Fruit fly (Drosophila melanogaster) whole organism, embryonic: ENCODE results near the gene Mtpalpha.
A peak's percentile ranks its signal among the peaks of the same experiment; 100 is the strongest.

ENCODE experiments used
- Aef1 ChIP-seq: fragments of 200-800 bp; sonication (Bioruptor generic); IDR thresholded peaks from 3 replicates; pipeline ENCODE4 v1.3.6; 2022; ENCODE audit warnings: missing biosample characterization, missing genetic modification characterization
- B-H2 ChIP-seq: fragments of 200-800 bp; sonication (Bioruptor generic); optimal IDR thresholded peaks from 2 replicates; lab custom pipeline; 2018; ENCODE audit warnings: missing biosample characterization, mild to moderate bottlenecking, missing genetic modification characterization
- CG11247 ChIP-seq: fragments of 200-800 bp; sonication (Bioruptor generic); IDR thresholded peaks from 2 replicates; pipeline ENCODE4 v1.3.6; 2022; ENCODE audit warnings: missing biosample characterization, missing genetic modification characterization
- CG12104 ChIP-seq: fragments of 200-800 bp; sonication (Bioruptor generic); optimal IDR thresholded peaks from 3 replicates; lab custom pipeline; 2016; ENCODE audit warnings: missing biosample characterization, missing genetic modification characterization
- CG12236 ChIP-seq: fragments of 200-800 bp; sonication (Bioruptor generic); optimal IDR thresholded peaks from 2 replicates; lab custom pipeline; 2016; ENCODE audit warnings: missing biosample characterization, missing genetic modification characterization
- CG12769 ChIP-seq: fragments of 200-800 bp; sonication (Bioruptor generic); optimal IDR thresholded peaks from 2 replicates; lab custom pipeline; 2019; ENCODE audit warnings: missing biosample characterization, mild to moderate bottlenecking, missing genetic modification characterization, moderate library complexity
- CG14667 ChIP-seq: fragments of 200-800 bp; sonication (Bioruptor generic); IDR thresholded peaks from 2 replicates; pipeline ENCODE4 v1.3.6; 2022; ENCODE audit warnings: missing biosample characterization, missing genetic modification characterization
- CG1602 ChIP-seq: fragments of 200-800 bp; sonication (Bioruptor generic); optimal IDR thresholded peaks from 3 replicates; lab custom pipeline; 2016; ENCODE audit warnings: missing biosample characterization, missing genetic modification characterization
- CG1647 ChIP-seq: fragments of 200-800 bp; sonication (Bioruptor generic); optimal IDR thresholded peaks from 3 replicates; lab custom pipeline; 2016; ENCODE audit warnings: missing biosample characterization, missing genetic modification characterization
- CG17186 ChIP-seq: fragments of 200-800 bp; sonication (Bioruptor generic); optimal IDR thresholded peaks from 3 replicates; lab custom pipeline; 2017; ENCODE audit warnings: missing biosample characterization, missing genetic modification reagents, missing genetic modification characterization
- CG2202 ChIP-seq: fragments of 200-800 bp; sonication (Bioruptor generic); optimal IDR thresholded peaks from 2 replicates; lab custom pipeline; 2018; ENCODE audit warnings: missing biosample characterization, mild to moderate bottlenecking, missing genetic modification characterization
- CG31388 ChIP-seq: fragments of 200-800 bp; sonication (Bioruptor generic); optimal IDR thresholded peaks from 2 replicates; lab custom pipeline; 2016; ENCODE audit warnings: missing biosample characterization, missing genetic modification characterization
- CG32767 ChIP-seq: fragments of 200-800 bp; sonication (Bioruptor generic); IDR thresholded peaks from 2 replicates; pipeline ENCODE4 v1.3.6; 2022; ENCODE audit warnings: missing biosample characterization, missing genetic modification characterization
- CG34422 ChIP-seq: fragments of 200-800 bp; sonication (Bioruptor generic); IDR thresholded peaks from 3 replicates; pipeline ENCODE4 v1.3.6; 2022; ENCODE audit warnings: missing biosample characterization, missing genetic modification characterization
- CG3838 ChIP-seq: fragments of 200-800 bp; sonication (Bioruptor generic); optimal IDR thresholded peaks from 3 replicates; lab custom pipeline; 2016; ENCODE audit warnings: missing biosample characterization, missing genetic modification characterization
- CG3847 ChIP-seq: fragments of 200-800 bp; sonication (Bioruptor generic); IDR thresholded peaks from 2 replicates; pipeline ENCODE4 v1.3.6; 2022; ENCODE audit warnings: missing biosample characterization, missing genetic modification characterization
- CG3995 ChIP-seq: fragments of 200-800 bp; sonication (Bioruptor generic); optimal IDR thresholded peaks from 3 replicates; lab custom pipeline; 2016; ENCODE audit warnings: missing biosample characterization, missing genetic modification characterization
- CG4424 ChIP-seq: fragments of 200-800 bp; sonication (Bioruptor generic); optimal IDR thresholded peaks from 3 replicates; lab custom pipeline; 2016; ENCODE audit warnings: missing biosample characterization, missing genetic modification characterization
- CG5180 ChIP-seq: fragments of 200-800 bp; sonication (Bioruptor generic); optimal IDR thresholded peaks from 3 replicates; lab custom pipeline; 2017; ENCODE audit warnings: missing biosample characterization, missing genetic modification characterization, mild to moderate bottlenecking, moderate library complexity, missing genetic modification reagents
- CG6272 ChIP-seq: fragments of 200-800 bp; sonication (Bioruptor generic); IDR thresholded peaks from 2 replicates; pipeline ENCODE4 v1.3.6; 2022; ENCODE audit warnings: missing biosample characterization, missing genetic modification characterization
- CG7556 ChIP-seq: fragments of 200-800 bp; sonication (Bioruptor generic); optimal IDR thresholded peaks from 2 replicates; lab custom pipeline; 2017; ENCODE audit warnings: missing biosample characterization, mild to moderate bottlenecking, missing genetic modification characterization
- CG7786 ChIP-seq: fragments of 200-800 bp; sonication (Bioruptor generic); optimal IDR thresholded peaks from 2 replicates; lab custom pipeline; 2016; ENCODE audit warnings: missing biosample characterization, missing genetic modification characterization
- CG8765 ChIP-seq: fragments of 200-800 bp; sonication (Bioruptor generic); IDR thresholded peaks from 2 replicates; pipeline ENCODE4 v1.3.6; 2022; ENCODE audit warnings: missing biosample characterization, missing genetic modification characterization
- CG8944 ChIP-seq: fragments of 200-800 bp; sonication (Bioruptor generic); optimal IDR thresholded peaks from 3 replicates; lab custom pipeline; 2016; ENCODE audit warnings: missing biosample characterization, missing genetic modification characterization
- CG9609 ChIP-seq: fragments of 200-800 bp; sonication (Bioruptor generic); optimal IDR thresholded peaks from 3 replicates; lab custom pipeline; 2016; ENCODE audit warnings: missing biosample characterization, missing genetic modification characterization
- CG9876 ChIP-seq: fragments of 200-800 bp; sonication (Bioruptor generic); optimal IDR thresholded peaks from 2 replicates; lab custom pipeline; 2016; ENCODE audit warnings: missing biosample characterization, missing genetic modification characterization
- Camta ChIP-seq: fragments of 200-800 bp; sonication (Bioruptor generic); optimal IDR thresholded peaks from 2 replicates; lab custom pipeline; 2016; ENCODE audit warnings: missing biosample characterization, missing genetic modification characterization
- D19B ChIP-seq: fragments of 200-800 bp; sonication (Bioruptor generic); optimal IDR thresholded peaks from 2 replicates; lab custom pipeline; 2017; ENCODE audit warnings: missing biosample characterization, mild to moderate bottlenecking, missing genetic modification characterization
- HLH3B ChIP-seq: fragments of 200-800 bp; sonication (Bioruptor generic); IDR thresholded peaks from 2 replicates; pipeline ENCODE4 v1.3.6; 2022; ENCODE audit warnings: missing biosample characterization, missing genetic modification characterization
- Lim3 ChIP-seq: fragments of 200-800 bp; sonication (Bioruptor generic); IDR thresholded peaks from 2 replicates; pipeline ENCODE4 v1.3.6; 2022; ENCODE audit warnings: missing biosample characterization, missing genetic modification characterization
- MTF-1 ChIP-seq: fragments of 200-800 bp; sonication (Bioruptor generic); optimal IDR thresholded peaks from 2 replicates; lab custom pipeline; 2018; ENCODE audit warnings: missing biosample characterization, mild to moderate bottlenecking, missing genetic modification characterization, borderline replicate concordance
- Rfx ChIP-seq: fragments of 200-800 bp; sonication (Bioruptor generic); IDR thresholded peaks from 2 replicates; pipeline ENCODE4 v1.3.6; 2022; ENCODE audit warnings: missing biosample characterization, missing genetic modification characterization
- Sry-δ ChIP-seq: fragments of 200-800 bp; sonication (Bioruptor generic); optimal IDR thresholded peaks from 2 replicates; lab custom pipeline; 2016; ENCODE audit warnings: missing biosample characterization, missing genetic modification characterization
- abd-A ChIP-seq: fragments of 200-800 bp; sonication (Bioruptor generic); optimal IDR thresholded peaks from 3 replicates; lab custom pipeline; 2019; ENCODE audit warnings: missing biosample characterization, mild to moderate bottlenecking, missing genetic modification characterization, moderate library complexity
- ase ChIP-seq: fragments of 200-800 bp; sonication (Bioruptor generic); IDR thresholded peaks from 3 replicates; pipeline ENCODE4 v1.3.6; 2022; ENCODE audit warnings: missing biosample characterization, missing genetic modification characterization
- cato ChIP-seq: fragments of 200-800 bp; sonication (Bioruptor generic); optimal IDR thresholded peaks from 2 replicates; lab custom pipeline; 2016; ENCODE audit warnings: missing biosample characterization, missing genetic modification characterization, borderline replicate concordance
- chn ChIP-seq: fragments of 200-800 bp; sonication (Bioruptor generic); optimal IDR thresholded peaks from 2 replicates; lab custom pipeline; 2016; ENCODE audit warnings: missing biosample characterization, missing genetic modification characterization
- emc ChIP-seq: fragments of 200-800 bp; sonication (Bioruptor generic); optimal IDR thresholded peaks from 2 replicates; lab custom pipeline; 2016; ENCODE audit warnings: missing biosample characterization, missing genetic modification characterization
- ewg ChIP-seq: fragments of 200-800 bp; sonication (Bioruptor generic); optimal IDR thresholded peaks from 3 replicates; lab custom pipeline; 2017; ENCODE audit warnings: mild to moderate bottlenecking, missing biosample characterization, missing genetic modification reagents, missing genetic modification characterization
- fd3F ChIP-seq: fragments of 200-800 bp; sonication (Bioruptor generic); optimal IDR thresholded peaks from 2 replicates; lab custom pipeline; 2018; ENCODE audit warnings: missing biosample characterization, mild to moderate bottlenecking, missing genetic modification characterization, moderate library complexity
- fru ChIP-seq: fragments of >200 bp; optimal IDR thresholded peaks from 2 replicates; lab custom pipeline; 2017
- fu2 ChIP-seq: fragments of 200-800 bp; sonication (Bioruptor generic); optimal IDR thresholded peaks from 2 replicates; lab custom pipeline; 2016; ENCODE audit warnings: missing biosample characterization, missing genetic modification characterization
- mam ChIP-seq: fragments of 200-800 bp; sonication (Bioruptor generic); optimal IDR thresholded peaks from 3 replicates; lab custom pipeline; 2016; ENCODE audit warnings: missing biosample characterization, missing genetic modification characterization
- pzg ChIP-seq: fragments of 200-800 bp; sonication (Bioruptor generic); optimal IDR thresholded peaks from 3 replicates; lab custom pipeline; 2018; ENCODE audit warnings: missing biosample characterization, mild to moderate bottlenecking, missing genetic modification characterization, moderate library complexity
- row ChIP-seq: fragments of 200-800 bp; sonication (Bioruptor generic); IDR thresholded peaks from 3 replicates; pipeline ENCODE4 v1.3.6; 2022; ENCODE audit warnings: missing biosample characterization, missing genetic modification characterization
- run ChIP-seq: fragments of 200-800 bp; sonication (Bioruptor generic); optimal IDR thresholded peaks from 3 replicates; lab custom pipeline; 2018; ENCODE audit warnings: missing biosample characterization, mild to moderate bottlenecking, missing genetic modification characterization
- sens ChIP-seq: fragments of 200-800 bp; sonication (Bioruptor generic); peaks from one replicate; lab custom pipeline; 2016; ENCODE audit warnings: missing biosample characterization, missing genetic modification characterization
- ssp ChIP-seq: fragments of 200-800 bp; sonication (Bioruptor generic); IDR thresholded peaks from 2 replicates; pipeline ENCODE4 v1.3.6; 2022; ENCODE audit warnings: missing biosample characterization, missing genetic modification characterization
- stwl ChIP-seq: fragments of 200-800 bp; sonication (Bioruptor generic); optimal IDR thresholded peaks from 3 replicates; lab custom pipeline; 2018; ENCODE audit warnings: missing biosample characterization, mild to moderate bottlenecking, missing genetic modification characterization, moderate library complexity
- tx ChIP-seq: fragments of 200-800 bp; sonication (Bioruptor generic); optimal IDR thresholded peaks from 2 replicates; lab custom pipeline; 2016; ENCODE audit warnings: missing biosample characterization, missing genetic modification characterization
- unc-4 ChIP-seq: fragments of 200-800 bp; sonication (Bioruptor generic); IDR thresholded peaks from 2 replicates; pipeline ENCODE4 v1.3.6; 2022; ENCODE audit warnings: missing biosample characterization, missing genetic modification characterization; ENCODE audit not compliant: partially characterized antibody
- usp ChIP-seq: fragments of >200 bp; optimal IDR thresholded peaks from 2 replicates; lab custom pipeline; 2017; ENCODE audit warnings: missing biosample characterization, missing genetic modification characterization
- vfl ChIP-seq: fragments of 200-800 bp; sonication (Bioruptor generic); optimal IDR thresholded peaks from 2 replicates; lab custom pipeline; 2016; ENCODE audit warnings: missing biosample characterization, missing genetic modification characterization
- zf30C ChIP-seq: fragments of 200-800 bp; sonication (Bioruptor generic); optimal IDR thresholded peaks from 3 replicates; lab custom pipeline; 2018; ENCODE audit warnings: missing biosample characterization, mild to moderate bottlenecking, missing genetic modification characterization

Mtpalpha gene

dm6 chr2L:9613922-9614321 lies 37.4 kb upstream of the Mtpalpha start (continued):
- TF ChIP-seq CG6272 (no peak), CG4424 (GFP tag; lab: Kevin White, UChicago) (no peak), ssp (no peak), CG5180 (GFP tag; lab: Kevin White, UChicago) (peak; percentile 17), CG9876 (no peak), D19B (no peak), ase (GFP tag; lab: Robert Waterston, UW) (no peak), Sry-δ (GFP tag; lab: Kevin White, UChicago) (no peak), unc-4 (no peak), usp (GFP tag; lab: Kevin White, UChicago) (no peak), CG1647 (GFP tag; lab: Kevin White, UChicago) (no peak), CG3995 (GFP tag; lab: Kevin White, UChicago) (no peak), CG3847 (peak; percentile 33; the same call in 1 of the 2 replicates), CG12236 (GFP tag; lab: Kevin White, UChicago) (no peak), HLH3B (peak; percentile 17; the same call in 1 of the 2 replicates), CG14667 (GFP tag; lab: Robert Waterston, UW) (no peak), row (peak; percentile 61), CG9609 (GFP tag; lab: Kevin White, UChicago) (no peak), pzg (GFP tag; lab: Kevin White, UChicago) (no peak), CG3838 (no peak), MTF-1 (GFP tag; lab: Kevin White, UChicago) (peak; percentile 8), ewg (GFP tag; lab: Kevin White, UChicago) (no peak), CG2202 (no peak), sens (peak; percentile 88), CG7556 (peak; percentile 12), Camta (no peak), fru (lab: Kevin White, UChicago) (no peak), CG34422 (GFP tag; lab: Robert Waterston, UW) (no peak), fu2 (GFP tag; lab: Kevin White, UChicago) (no peak), CG8944 (GFP tag; lab: Kevin White, UChicago) (no peak), CG11247 (GFP tag; lab: Robert Waterston, UW) (no peak), Aef1 (GFP tag; lab: Robert Waterston, UW) (no peak; the same call in 2 of the 3 replicates), CG12769 (tag; lab: Kevin White, UChicago) (peak; percentile 56), emc (no peak), CG17186 (no peak), CG12104 (no peak), mam (GFP tag; lab: Kevin White, UChicago) (peak; percentile 22), CG31388 (GFP tag; lab: Kevin White, UChicago) (no peak), B-H2 (GFP tag; lab: Kevin White, UChicago) (no peak), vfl (no peak), CG7786 (GFP tag; lab: Kevin White, UChicago) (no peak), CG32767 (GFP tag; lab: Robert Waterston, UW) (no peak), abd-A (tag; lab: Kevin White, UChicago) (no peak), stwl (tag; lab: Kevin White, UChicago) (no peak), CG1602 (GFP tag; lab: Kevin White, UChicago) (no peak), cato (GFP tag; lab: Kevin White, UChicago) (no peak), Rfx (peak; percentile 58), zf30C (GFP tag; lab: Kevin White, UChicago) (no peak), fd3F (GFP tag; lab: Kevin White, UChicago) (no peak), CG8765 (no peak), tx (GFP tag; lab: Kevin White, UChicago) (no peak), Lim3 (no peak), run (tag; lab: Kevin White, UChicago) (no peak), chn (GFP tag; lab: Kevin White, UChicago) (no peak)
